Worm (Caenorhabditis elegans) whole organism, late embryonic: ENCODE results near the gene srh-83.

Experiments used
- C38D4.7 ChIP-seq: fragments of 200-800 bp; sonication (Bioruptor generic); optimal IDR thresholded peaks from 2 replicates; lab custom pipeline; 2018; ENCODE audit warnings: mild to moderate bottlenecking, missing genetic modification characterization, moderate library complexity, missing compliant biosample characterization
- T23F11.4 ChIP-seq: fragments of 200-800 bp; sonication (Bioruptor generic); optimal IDR thresholded peaks from 2 replicates; lab custom pipeline; 2018; ENCODE audit warnings: mild to moderate bottlenecking, missing genetic modification characterization, missing compliant biosample characterization
- elt-2 ChIP-seq: sonication (generic microtip); optimal IDR thresholded peaks from 2 replicates; lab custom pipeline; 2016; ENCODE audit warnings: missing genetic modification reagents, missing genetic modification characterization, missing compliant biosample characterization
- mec-3 ChIP-seq: sonication (generic microtip); optimal IDR thresholded peaks from 2 replicates; lab custom pipeline; 2016; ENCODE audit warnings: borderline replicate concordance, missing genetic modification characterization, missing compliant biosample characterization
- odd-2 ChIP-seq: sonication (generic microtip); optimal IDR thresholded peaks from 2 replicates; lab custom pipeline; 2017; ENCODE audit warnings: antibody characterized with exemption, mild to moderate bottlenecking, missing genetic modification characterization, missing compliant biosample characterization
- sox-2 ChIP-seq: fragments of 200-800 bp; sonication (Bioruptor generic); IDR thresholded peaks from 2 replicates; pipeline ENCODE4 v1.3.6; 2022; ENCODE audit warnings: missing genetic modification reagents, missing genetic modification characterization, missing compliant biosample characterization
- unc-86 ChIP-seq: sonication (generic microtip); optimal IDR thresholded peaks from 2 replicates; lab custom pipeline; 2016; ENCODE audit warnings: missing genetic modification characterization, missing compliant biosample characterization

DNA sequence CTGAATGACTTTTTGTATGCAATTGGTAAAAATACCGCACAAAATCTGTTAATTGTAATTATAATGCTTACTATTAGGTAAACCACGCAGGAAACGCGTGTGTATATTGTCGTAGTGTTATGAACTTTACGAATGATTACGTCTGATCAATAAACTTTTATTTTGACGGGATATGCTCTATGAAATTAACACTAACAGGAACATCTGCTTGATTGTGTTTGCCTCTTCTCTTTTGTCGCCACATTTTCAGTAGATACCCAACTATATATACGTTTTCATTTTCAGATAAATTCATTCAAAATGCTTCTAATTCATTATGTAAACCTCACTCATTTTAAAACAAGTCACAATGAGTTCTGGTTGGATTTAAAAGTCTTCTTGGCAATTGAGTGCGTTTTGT lies 32.1 kb upstream of the srh-83 start, which contains the start of gene sre-10:
- TF ChIP-seq elt-2 (tag; lab: Kevin White, UChicago) (no peak), T23F11.4 (GFP tag; lab: Kevin White, UChicago) (no peak), sox-2 (GFP tag; lab: Robert Waterston, UW) (no peak), C38D4.7 (GFP tag; lab: Kevin White, UChicago) (no peak), mec-3 (tag; lab: Kevin White, UChicago) (no peak), unc-86 (tag; lab: Kevin White, UChicago) (no peak), odd-2 (tag; lab: Kevin White, UChicago) (no peak)
